Fruit fly (Drosophila melanogaster) S2 (cell line): ENCODE data around the gene CG13138.

ENCODE experiments used
- CG8478 ChIP-seq: fragments of >200 bp; optimal IDR thresholded peaks from 2 replicates; lab custom pipeline; 2018
- CTCF ChIP-seq, 2 experiments: fragments of >200 bp; optimal IDR thresholded peaks; 2 replicates each; lab custom pipeline; 2018

DNA sequence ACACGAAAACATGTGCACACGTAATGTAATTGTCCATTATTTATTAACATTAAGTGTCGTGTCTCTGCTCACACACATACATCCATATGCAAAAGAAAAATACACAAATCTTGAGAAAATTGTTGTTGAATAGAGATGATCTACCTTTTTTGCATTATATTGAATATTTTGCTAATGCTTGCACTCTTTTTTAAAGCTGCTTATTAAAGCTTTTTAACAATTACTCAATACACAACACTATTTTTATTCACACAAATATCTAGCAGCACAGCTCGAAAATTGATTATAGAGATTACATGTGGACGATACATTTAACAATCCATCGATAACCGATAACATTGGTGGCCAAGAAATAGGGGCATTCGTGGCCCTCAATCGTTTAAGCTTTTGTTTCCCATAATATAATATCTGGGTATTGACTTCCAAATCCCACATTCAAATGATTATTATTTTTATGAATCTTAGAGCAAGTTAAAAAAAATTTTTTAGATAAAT lies 9.7 kb downstream of the CG13138 start, which contains the start of gene Ufd4:
- no peak for TF ChIP-seq CG8478 (lab: Kevin White, UChicago)
- no peak for TF ChIP-seq CTCF (optimal IDR thresholded peaks at IDR 0.05; lab: Kevin White, UChicago)
